Worm (Caenorhabditis elegans) whole organism, L4/young adult: ENCODE data around the gene cka-1.

Source experiments
- W03F9.2 ChIP-seq: fragments of 150-350 bp; optimal IDR thresholded peaks from 2 replicates; lab custom pipeline; 2014; ENCODE audit warnings: missing biosample characterization, missing genetic modification characterization
- dao-5 ChIP-seq: sonication (generic microtip); optimal IDR thresholded peaks from 2 replicates; lab custom pipeline; 2016; ENCODE audit warnings: missing genotype, missing genetic modification characterization, moderate library complexity, missing compliant biosample characterization
- him-1 ChIP-seq: sonication (generic microtip); optimal IDR thresholded peaks from 2 replicates; lab custom pipeline; 2016; ENCODE audit warnings: missing genotype, missing genetic modification reagents, missing genetic modification characterization, missing compliant biosample characterization

DNA sequence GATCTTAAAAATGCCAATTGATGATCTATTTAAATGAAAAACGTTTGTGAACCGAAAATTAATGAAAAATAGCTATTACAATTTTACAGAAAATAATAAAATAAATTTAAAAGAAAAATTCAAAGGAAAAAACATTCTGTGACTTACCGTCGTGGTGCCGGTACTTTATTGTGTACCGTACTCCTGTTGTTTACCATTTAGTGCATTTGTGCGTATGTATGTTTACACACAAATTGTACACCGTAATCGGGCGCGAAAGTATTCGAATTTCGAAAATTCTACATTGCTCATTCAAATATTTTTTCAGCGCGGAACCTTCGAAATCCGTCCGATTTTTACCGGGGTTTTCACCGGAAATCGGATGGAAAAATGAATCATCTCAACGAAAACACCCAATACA, 40.6 kb upstream of the cka-1 start, which contains the start of gene T13F2.6:
- TF ChIP-seq him-1 (no peak), dao-5 (tag; lab: Kevin White, UChicago) (no peak), W03F9.2 (tag; lab: Kevin White, UChicago) (peak; percentile 43)
